Fruit fly (Drosophila melanogaster) whole organism, pupa: ENCODE data around the gene CG42327.

ENCODE experiments used
- CG10348 ChIP-seq: fragments of 200-800 bp; sonication (Bioruptor generic); IDR thresholded peaks from 2 replicates; pipeline ENCODE4 v1.3.6; 2022; ENCODE audit warnings: missing biosample characterization, missing genetic modification characterization
- CG12605 ChIP-seq: fragments of 200-800 bp; sonication (Bioruptor generic); IDR thresholded peaks from 2 replicates; pipeline ENCODE4 v1.3.6; 2022; ENCODE audit warnings: missing biosample characterization, missing genetic modification characterization
- CG13204 ChIP-seq: fragments of 200-800 bp; sonication (Bioruptor generic); optimal IDR thresholded peaks from 2 replicates; lab custom pipeline; 2018; ENCODE audit warnings: missing biosample characterization, mild to moderate bottlenecking, missing genetic modification characterization, moderate library complexity
- CG8159 ChIP-seq: fragments of 200-800 bp; sonication (Bioruptor generic); optimal IDR thresholded peaks from 3 replicates; lab custom pipeline; 2018; ENCODE audit warnings: missing biosample characterization, mild to moderate bottlenecking, missing genetic modification characterization, moderate library complexity
- Pif1B ChIP-seq: fragments of 200-800 bp; sonication (Bioruptor generic); optimal IDR thresholded peaks from 3 replicates; lab custom pipeline; 2016; ENCODE audit warnings: missing biosample characterization, missing genetic modification characterization

- TF ChIP-seq Pif1B (GFP tag; lab: Kevin White, UChicago) = peak; percentile 44
- TF ChIP-seq CG13204 (GFP tag; lab: Kevin White, UChicago) = peak; percentile 18
- TF ChIP-seq CG8159 (tag; lab: Kevin White, UChicago) = peak; percentile 57
- TF ChIP-seq CG12605 (GFP tag; lab: Robert Waterston, UW) = peak; percentile 38; the same call in 1 of the 2 replicates
- TF ChIP-seq CG10348 = no peak
Measured at dm6 chr3R:11661712-11662111, 5.8 kb downstream of the CG42327 start.
